Fruit fly (Drosophila melanogaster): ENCODE data around the gene Gr10a.

Gene Gr10a

DNA sequence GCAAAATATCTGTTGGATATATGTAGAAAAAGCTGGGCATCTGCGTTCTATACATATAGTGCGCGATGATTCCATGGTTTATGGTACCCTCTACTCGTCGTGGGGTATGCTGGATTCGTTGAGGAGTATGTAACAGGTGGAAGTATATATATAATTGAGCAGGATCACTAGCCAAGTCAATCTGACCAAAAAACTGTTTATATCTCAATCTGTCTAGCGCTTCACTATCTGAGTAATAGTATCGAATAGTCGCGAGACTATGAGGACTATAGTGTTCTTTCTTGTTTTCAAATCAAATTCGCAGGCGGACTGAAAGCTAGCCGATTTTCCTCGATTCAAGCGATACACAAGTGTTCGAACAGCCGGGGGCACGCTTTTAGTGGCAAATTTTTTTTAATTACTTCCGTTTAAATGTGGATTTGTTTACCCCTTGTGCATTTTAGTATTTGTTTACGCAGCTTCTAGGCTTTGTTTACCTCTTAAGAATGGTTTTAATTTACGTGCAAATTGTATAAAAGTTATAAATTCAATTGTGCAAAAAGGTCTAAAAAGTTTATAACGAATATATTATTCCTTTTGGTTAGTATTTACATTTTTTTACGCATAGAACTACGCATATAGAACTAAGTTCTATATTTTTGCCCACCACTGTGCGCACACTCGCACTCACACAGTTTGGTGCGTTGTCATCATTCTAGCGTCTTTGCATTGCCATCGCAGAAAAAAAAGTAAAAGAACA is 26.4 kb downstream of the Gr10a start (continued):
- TF ChIP-seq CG16815 (GFP tag; optimal IDR thresholded peaks at IDR 0.05) (peak; percentile 66), fd64A (GFP tag; optimal IDR thresholded peaks at IDR 0.05) (peak; percentile 6), gro (GFP tag; optimal IDR thresholded peaks at IDR 0.05) (peak; percentile 76), CG9609 (GFP tag; optimal IDR thresholded peaks at IDR 0.05) (peak; percentile 65), CG9797 (GFP tag; optimal IDR thresholded peaks at IDR 0.05) (no peak), Hr3 (GFP tag; optimal IDR thresholded peaks at IDR 0.05) (peak; percentile 60), ham (GFP tag; IDR thresholded peaks at IDR 0.05) (peak; percentile 67; the same call in 1 of the 2 replicates), Kr (GFP tag; optimal IDR thresholded peaks at IDR 0.05) (no peak), CG15696 (tag; optimal IDR thresholded peaks at IDR 0.05) (peak; percentile 24), CG14965 (GFP tag; optimal IDR thresholded peaks at IDR 0.05; ENCODE audit: borderline replicate concordance) (peak; percentile 2), crc (GFP tag; optimal IDR thresholded peaks at IDR 0.05) (peak; percentile 58), toy (GFP tag; IDR thresholded peaks at IDR 0.05) (peak; percentile 72)

DNA sequence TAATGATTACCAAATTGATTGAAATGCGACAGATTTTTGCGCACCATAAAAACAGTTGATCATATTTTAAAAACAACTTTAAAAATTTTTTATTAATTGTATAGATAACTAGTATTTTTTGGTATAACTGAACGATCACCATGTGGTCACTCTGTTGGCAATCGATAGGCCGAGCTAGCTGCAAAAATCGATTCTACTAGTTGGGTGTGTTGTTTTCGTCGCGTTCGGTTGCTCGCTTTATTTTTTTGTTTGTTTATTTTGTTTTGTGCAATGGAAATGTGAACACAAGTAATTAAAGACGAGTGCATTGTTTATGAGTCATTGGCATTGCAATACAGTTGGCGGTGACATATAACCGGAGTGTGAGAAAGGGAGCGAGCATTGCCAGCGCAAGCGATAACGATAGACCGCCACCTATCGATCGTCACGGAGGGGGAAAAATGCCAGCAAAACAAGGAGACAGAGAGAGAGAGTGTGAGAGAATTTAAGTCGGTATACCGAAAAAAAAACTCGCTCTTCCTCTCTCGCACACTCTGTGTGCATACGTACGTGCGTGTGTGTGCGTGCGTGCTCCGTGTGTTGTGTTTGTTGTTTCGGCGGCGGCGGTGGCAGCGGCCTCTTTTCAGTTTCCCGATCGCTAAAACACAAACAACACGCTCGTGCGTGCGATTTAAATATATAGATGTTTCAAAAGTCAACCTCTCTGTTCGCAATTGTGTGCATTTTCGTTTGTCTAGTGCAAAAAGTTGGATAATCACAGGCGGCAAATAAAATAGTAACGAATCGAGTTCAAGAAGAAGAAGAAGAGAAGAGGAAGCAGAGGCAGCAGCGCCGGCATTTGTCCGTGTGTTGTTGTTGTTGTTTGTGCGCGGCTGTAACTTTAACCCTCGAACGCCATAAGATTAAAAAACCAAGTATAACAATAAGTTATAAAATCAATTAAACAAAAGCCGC is 27.5 kb downstream of the Gr10a start:
- TF ChIP-seq NK7.1 (GFP tag; optimal IDR thresholded peaks at IDR 0.05) (no peak), Hr39 (optimal IDR thresholded peaks at IDR 0.05) (peak; percentile 58), CG17359 (tag; optimal IDR thresholded peaks at IDR 0.05) (peak; percentile 2), CG3281 (GFP tag; optimal IDR thresholded peaks at IDR 0.05) (peak; percentile 5), CG12769 (tag; optimal IDR thresholded peaks at IDR 0.05) (peak; percentile 17), HHEX (GFP tag; optimal IDR thresholded peaks at IDR 0.05) (peak; percentile 3), Dll (GFP tag; IDR thresholded peaks at IDR 0.05; ENCODE audit: partially characterized antibody) (peak; percentile 79), stwl (tag; optimal IDR thresholded peaks at IDR 0.05) (peak; percentile 70), CG10267 (tag; optimal IDR thresholded peaks at IDR 0.05) (peak; percentile 17), CG12659 (GFP tag; optimal IDR thresholded peaks at IDR 0.05) (peak; percentile 63), Lhr (GFP tag; optimal IDR thresholded peaks at IDR 0.05) (peak; percentile 49), Opbp (GFP tag; IDR thresholded peaks at IDR 0.05; ENCODE audit: partially characterized antibody) (peak; percentile 77; the same call in 2 of the 3 replicates), CG7963 (GFP tag; IDR thresholded peaks at IDR 0.05; ENCODE audit: partially characterized antibody) (peak; percentile 81), Hsf (GFP tag; optimal IDR thresholded peaks at IDR 0.05) (no peak), Hr78 (GFP tag; optimal IDR thresholded peaks at IDR 0.05) (no peak), CoRest (tag; optimal IDR thresholded peaks at IDR 0.05) (peak; percentile 6), Fer1 (GFP tag; optimal IDR thresholded peaks at IDR 0.05) (peak; percentile 10), CG13123 (GFP tag; optimal IDR thresholded peaks at IDR 0.05) (no peak), jigr1 (GFP tag; IDR thresholded peaks at IDR 0.05) (no peak), CG8290 (GFP tag; optimal IDR thresholded peaks at IDR 0.05) (no peak), CG8290 (tag; optimal IDR thresholded peaks at IDR 0.05) (no peak), nerfin-1 (tag; optimal IDR thresholded peaks at IDR 0.05) (peak; percentile 56), Ptx1 (GFP tag; IDR thresholded peaks at IDR 0.05) (no peak), CG7745 (tag; optimal IDR thresholded peaks at IDR 0.05) (no peak), MESR4 (GFP tag; optimal IDR thresholded peaks at IDR 0.05) (peak; percentile 80), Deaf1 (tag; optimal IDR thresholded peaks at IDR 0.05) (peak; percentile 44), BEAF-32 (GFP tag; optimal IDR thresholded peaks at IDR 0.05) (peak; percentile 65), inv (GFP tag; IDR thresholded peaks at IDR 0.05; ENCODE audit: partially characterized antibody) (peak; percentile 70), CG18599 (GFP tag; optimal IDR thresholded peaks at IDR 0.05) (peak; percentile 14), hth (optimal IDR thresholded peaks at IDR 0.05) (no peak), HLH4C (GFP tag; IDR thresholded peaks at IDR 0.05; ENCODE audit: partially characterized antibody) (peak; percentile 94), CG34224 (GFP tag; IDR thresholded peaks at IDR 0.05; ENCODE audit: partially characterized antibody) (peak; percentile 78; the same call in 2 of the 3 replicates), CG2116 (GFP tag; optimal IDR thresholded peaks at IDR 0.05) (peak; percentile 56)
